Worm (Caenorhabditis elegans) whole organism, late embryonic: ENCODE results near the gene F21G4.6.

Source experiments
- eyg-1 ChIP-seq: sonication (generic microtip); optimal IDR thresholded peaks from 2 replicates; lab custom pipeline; 2016; ENCODE audit warnings: missing genotype, missing genetic modification characterization, missing compliant biosample characterization
- pat-9 ChIP-seq: fragments of 200-800 bp; sonication (Bioruptor generic); optimal IDR thresholded peaks from 2 replicates; lab custom pipeline; 2018; ENCODE audit warnings: mild to moderate bottlenecking, missing genetic modification characterization, moderate library complexity, missing compliant biosample characterization
- pha-4 ChIP-seq: fragments of 150-350 bp; optimal IDR thresholded peaks from 2 replicates; lab custom pipeline; 2018; ENCODE audit warnings: missing biosample characterization, missing genetic modification reagents, missing genetic modification characterization
- unc-86 ChIP-seq: sonication (generic microtip); optimal IDR thresholded peaks from 2 replicates; lab custom pipeline; 2016; ENCODE audit warnings: missing genetic modification characterization, missing compliant biosample characterization

ce11 chrX:9957449-9957848 is 40.2 kb upstream of the F21G4.6 start:
- TF ChIP-seq pha-4 (tag; lab: Kevin White, UChicago) (no peak), pat-9 (tag; lab: Kevin White, UChicago) (no peak), eyg-1 (tag; lab: Kevin White, UChicago) (no peak), unc-86 (tag; lab: Kevin White, UChicago) (no peak)
